Worm (Caenorhabditis elegans) whole organism, L4 larva: ENCODE results near the gene haf-2.

ENCODE experiments used
- F26F4.8 ChIP-seq: fragments of 200-800 bp; sonication (Bioruptor generic); conservative IDR thresholded peaks from 2 replicates; pipeline ENCODE4 v1.3.6; 2022; ENCODE audit warnings: missing genetic modification characterization, missing compliant biosample characterization
- F44E2.7 ChIP-seq: fragments of 200-800 bp; sonication (Bioruptor generic); IDR thresholded peaks from 2 replicates; pipeline ENCODE4 v2.1.2; 2022; ENCODE audit warnings: missing genetic modification characterization, missing compliant biosample characterization
- T26A8.4 ChIP-seq: fragments of 200-800 bp; sonication (Bioruptor generic); IDR thresholded peaks from 2 replicates; pipeline ENCODE4 v1.3.6; 2022; ENCODE audit warnings: missing genetic modification characterization, missing compliant biosample characterization
- Y105C5A.15 ChIP-seq: fragments of 200-800 bp; sonication (Bioruptor generic); IDR thresholded peaks from 2 replicates; pipeline ENCODE4 v1.3.6; 2022; ENCODE audit warnings: missing genetic modification characterization, missing compliant biosample characterization
- aha-1 ChIP-seq: fragments of 150-350 bp; peaks from one replicate; lab custom pipeline; 2014; ENCODE audit warnings: missing biosample characterization, missing genetic modification characterization
- ceh-20 ChIP-seq: fragments of 200-800 bp; sonication (Bioruptor generic); IDR thresholded peaks from 2 replicates; pipeline ENCODE4 v1.3.6; 2022; ENCODE audit warnings: missing genetic modification reagents, missing genetic modification characterization, missing compliant biosample characterization
- ceh-32 ChIP-seq: sonication (generic microtip); optimal IDR thresholded peaks from 2 replicates; lab custom pipeline; 2016; ENCODE audit warnings: mild to moderate bottlenecking, missing genetic modification characterization, missing compliant biosample characterization; ENCODE audit not compliant: poor library complexity
- daf-16 ChIP-seq, 3 experiments: sonication (generic microtip); optimal IDR thresholded peaks; 2 replicates each; lab custom pipeline; 2016 to 2017; ENCODE audit warnings: missing genetic modification characterization in 3 of 3, missing genetic modification reagents in 3 of 3, mild to moderate bottlenecking in 2 of 3, missing compliant biosample characterization in 2 of 3, missing biosample characterization in 1 of 3, moderate library complexity in 1 of 3
- daf-19 ChIP-seq: fragments of 200-800 bp; sonication (Bioruptor generic); conservative IDR thresholded peaks from 2 replicates; pipeline ENCODE4 v1.3.6; 2022; ENCODE audit warnings: missing genetic modification characterization, missing compliant biosample characterization
- daf-8 ChIP-seq: fragments of 200-800 bp; sonication (Bioruptor generic); IDR thresholded peaks from 2 replicates; pipeline ENCODE4 v1.3.6; 2022; ENCODE audit warnings: missing genetic modification characterization, missing compliant biosample characterization
- dmd-6 ChIP-seq: fragments of 200-800 bp; sonication (Bioruptor generic); IDR thresholded peaks from 2 replicates; pipeline ENCODE4 v1.3.6; 2022; ENCODE audit warnings: missing genetic modification reagents, missing genetic modification characterization, missing compliant biosample characterization
- duxl-1 ChIP-seq: sonication (generic microtip); optimal IDR thresholded peaks from 2 replicates; lab custom pipeline; 2016; ENCODE audit warnings: mild to moderate bottlenecking, missing genetic modification characterization, moderate library complexity, missing compliant biosample characterization; ENCODE audit not compliant: poor library complexity
- dve-1 ChIP-seq: sonication (generic microtip); optimal IDR thresholded peaks from 2 replicates; lab custom pipeline; 2017; ENCODE audit warnings: antibody characterized with exemption, mild to moderate bottlenecking, missing genetic modification characterization, missing compliant biosample characterization; ENCODE audit not compliant: insufficient read depth
- fos-1 ChIP-seq: fragments of 150-350 bp; optimal IDR thresholded peaks from 2 replicates; lab custom pipeline; 2014; ENCODE audit warnings: missing biosample characterization, missing genetic modification characterization
- hif-1 ChIP-seq, 2 experiments: sonication (generic microtip); optimal IDR thresholded peaks; 2 replicates each; lab custom pipeline; 2016 to 2017; ENCODE audit warnings: missing compliant biosample characterization in 2 of 2, missing genetic modification characterization in 2 of 2, missing genetic modification reagents in 2 of 2, missing genotype in 2 of 2, mild to moderate bottlenecking in 1 of 2
- hlh-11 ChIP-seq: fragments of 200-800 bp; sonication (Bioruptor generic); optimal IDR thresholded peaks from 2 replicates; lab custom pipeline; 2018; ENCODE audit warnings: mild to moderate bottlenecking, missing genetic modification characterization, missing compliant biosample characterization
- hlh-30 ChIP-seq: sonication (generic microtip); optimal IDR thresholded peaks from 2 replicates; lab custom pipeline; 2017; ENCODE audit warnings: antibody characterized with exemption, mild to moderate bottlenecking, missing genetic modification characterization, missing compliant biosample characterization; ENCODE audit not compliant: insufficient read depth
- hmg-1.1 ChIP-seq: fragments of 200-800 bp; sonication (Bioruptor generic); IDR thresholded peaks from 2 replicates; pipeline ENCODE4 v1.3.6; 2022; ENCODE audit warnings: missing genetic modification reagents, missing genetic modification characterization, missing compliant biosample characterization
- lin-38 ChIP-seq: fragments of 200-800 bp; sonication (Bioruptor generic); IDR thresholded peaks from 2 replicates; pipeline ENCODE4 v1.3.6; 2022; ENCODE audit warnings: missing genetic modification reagents, missing genetic modification characterization, missing compliant biosample characterization
- lsy-2 ChIP-seq, 2 experiments: fragments of 150-350 bp in 1 of 2; sonication (generic microtip) in 1 of 2; optimal IDR thresholded peaks; 2 replicates each; lab custom pipeline; 2014 to 2017; ENCODE audit warnings: missing biosample characterization in 2 of 2, missing genetic modification characterization in 2 of 2
- mdl-1 ChIP-seq, 2 experiments: fragments of 150-350 bp in 1 of 2; sonication (generic microtip) in 1 of 2; optimal IDR thresholded peaks; 2 replicates each; lab custom pipeline; 2014 to 2017; ENCODE audit warnings: missing biosample characterization in 2 of 2, missing genetic modification characterization in 2 of 2
- mep-1 ChIP-seq: fragments of 150-350 bp; sonication (generic microtip); optimal IDR thresholded peaks from 3 replicates; lab custom pipeline; 2014; ENCODE audit warnings: missing biosample characterization, missing genetic modification characterization
- mes-2 ChIP-seq: sonication (generic microtip); optimal IDR thresholded peaks from 2 replicates; lab custom pipeline; 2016; ENCODE audit warnings: missing genotype, mild to moderate bottlenecking, missing genetic modification characterization, missing compliant biosample characterization; ENCODE audit not compliant: poor library complexity, severe bottlenecking
- mxl-3 ChIP-seq: fragments of 200-800 bp; sonication (Bioruptor generic); optimal IDR thresholded peaks from 2 replicates; lab custom pipeline; 2018; ENCODE audit warnings: mild to moderate bottlenecking, missing genetic modification characterization, missing compliant biosample characterization
- nhr-102 ChIP-seq: sonication (generic microtip); optimal IDR thresholded peaks from 2 replicates; lab custom pipeline; 2016; ENCODE audit warnings: mild to moderate bottlenecking, missing genetic modification characterization, moderate library complexity, missing compliant biosample characterization
- nhr-11 ChIP-seq: fragments of 150-350 bp; optimal IDR thresholded peaks from 2 replicates; lab custom pipeline; 2014; ENCODE audit warnings: missing biosample characterization, missing genetic modification characterization
- nhr-25 ChIP-seq: sonication (generic microtip); optimal IDR thresholded peaks from 2 replicates; lab custom pipeline; 2017; ENCODE audit warnings: missing genetic modification characterization, mild to moderate bottlenecking, missing compliant biosample characterization, antibody characterized with exemption, moderate library complexity, borderline replicate concordance; ENCODE audit not compliant: insufficient read depth
- nhr-28 ChIP-seq: fragments of 150-350 bp; optimal IDR thresholded peaks from 2 replicates; lab custom pipeline; 2014; ENCODE audit warnings: missing biosample characterization, missing genetic modification characterization
- nhr-41 ChIP-seq: fragments of 200-800 bp; sonication (Bioruptor generic); IDR thresholded peaks from 2 replicates; pipeline ENCODE4 v1.3.6; 2022; ENCODE audit warnings: missing genetic modification reagents, missing genetic modification characterization, missing compliant biosample characterization
- nhr-48 ChIP-seq: sonication (generic microtip); optimal IDR thresholded peaks from 2 replicates; lab custom pipeline; 2016; ENCODE audit warnings: mild to moderate bottlenecking, missing genetic modification characterization, missing compliant biosample characterization
- nhr-77 ChIP-seq: fragments of 150-350 bp; optimal IDR thresholded peaks from 2 replicates; lab custom pipeline; 2014; ENCODE audit warnings: missing biosample characterization, missing genetic modification characterization
- pha-4 ChIP-seq, 2 experiments: fragments of 150-350 bp in 1 of 2; fragments of 200-800 bp in 1 of 2; sonication (Bioruptor generic) in 1 of 2; IDR thresholded peaks in 1 of 2; optimal IDR thresholded peaks in 1 of 2; 2 replicates each; pipeline versions ENCODE4 v1.3.6 to Lab custom; 2014 to 2022; ENCODE audit warnings: missing genetic modification characterization in 2 of 2, missing genetic modification reagents in 2 of 2, missing biosample characterization in 1 of 2, missing compliant biosample characterization in 1 of 2
- pqm-1 ChIP-seq: sonication (generic microtip); optimal IDR thresholded peaks from 2 replicates; lab custom pipeline; 2017; ENCODE audit warnings: missing biosample characterization, missing genetic modification characterization
- rbr-2 ChIP-seq: sonication (generic microtip); optimal IDR thresholded peaks from 2 replicates; lab custom pipeline; 2016; ENCODE audit warnings: missing genotype, missing genetic modification characterization, missing compliant biosample characterization
- skn-1 ChIP-seq: fragments of 150-350 bp; optimal IDR thresholded peaks from 2 replicates; lab custom pipeline; 2014; ENCODE audit warnings: missing biosample characterization, missing genetic modification characterization
- tra-1 ChIP-seq: fragments of 200-800 bp; sonication (Bioruptor generic); IDR thresholded peaks from 2 replicates; pipeline ENCODE4 v1.3.6; 2022; ENCODE audit warnings: missing genetic modification reagents, missing genetic modification characterization, missing compliant biosample characterization
- unc-62 ChIP-seq, 3 experiments: fragments of 150-350 bp in 1 of 3; sonication (generic microtip); optimal IDR thresholded peaks in 2 of 3; peaks in 1 of 3; 1 replicate in 1 of 3; 2 replicates in 2 of 3; lab custom pipeline; 2014 to 2017; ENCODE audit warnings: missing biosample characterization in 3 of 3, missing genetic modification characterization in 3 of 3, missing genetic modification reagents in 3 of 3, missing genotype in 1 of 3
- zip-2 ChIP-seq: fragments of 150-350 bp; optimal IDR thresholded peaks from 2 replicates; lab custom pipeline; 2014; ENCODE audit warnings: missing biosample characterization, missing genetic modification characterization
- ztf-7 ChIP-seq: fragments of 150-350 bp; optimal IDR thresholded peaks from 2 replicates; lab custom pipeline; 2014; ENCODE audit warnings: missing biosample characterization, missing genetic modification characterization

Gene haf-2

ce11 chrII:7393922-7394689 is 37.9 kb upstream of the haf-2 start (continued):
- TF ChIP-seq nhr-28 (tag; lab: Kevin White, UChicago) (peak; percentile 19), pha-4 (GFP tag; IDR thresholded peaks at IDR 0.05; lab: Robert Waterston, UW) (no peak), pha-4 (tag; optimal IDR thresholded peaks at IDR 0.05; lab: Kevin White, UChicago) (no peak), nhr-25 (tag; lab: Kevin White, UChicago) (no peak), lsy-2 (tag; optimal IDR thresholded peaks at IDR 0.05; lab: Kevin White, UChicago) (peak in 1 of 2 experiments; percentile 5)
- TF ChIP-seq, all 104 proteins: peak for 9

ce11 chrII:7393393-7393792 is 37.2 kb upstream of the haf-2 start:
- peak; percentile 38 for TF ChIP-seq hlh-30
- peak; percentile 28 for TF ChIP-seq mxl-3
- TF ChIP-seq mes-2 (tag; lab: Kevin White, UChicago), result no peak
- peak in 1 of 2 experiments; percentile 63 for TF ChIP-seq unc-62 (GFP tag; optimal IDR thresholded peaks at IDR 0.05 in 1 of 2; lab: Kevin White, UChicago)
- no peak for TF ChIP-seq unc-62 (tag; optimal IDR thresholded peaks at IDR 0.05; lab: Kevin White, UChicago)

ce11 chrII:7392052-7392694 is 35.9 kb upstream of the haf-2 start:
- TF ChIP-seq duxl-1 (tag; lab: Kevin White, UChicago) (no peak), rbr-2 (tag; lab: Kevin White, UChicago) (peak; percentile 44), nhr-48 (tag; lab: Kevin White, UChicago) (peak; percentile 81), dve-1 (tag; lab: Kevin White, UChicago) (peak; percentile 72), pqm-1 (tag; lab: Kevin White, UChicago) (peak; percentile 71), skn-1 (tag; lab: Kevin White, UChicago) (no peak), mdl-1 (tag; optimal IDR thresholded peaks at IDR 0.05; lab: Kevin White, UChicago) (peak; percentile 39 to 77), tra-1 (GFP tag; lab: Robert Waterston, UW) (0 out of 2 replicates have a peak, but pooled peaks have one; percentile 42), nhr-11 (tag; lab: Kevin White, UChicago) (peak; percentile 69), nhr-41 (GFP tag; lab: Robert Waterston, UW) (peak; percentile 67; the same call in 1 of the 2 replicates), Y105C5A.15 (GFP tag; lab: Robert Waterston, UW) (no peak), nhr-28 (tag; lab: Kevin White, UChicago) (peak; percentile 78), nhr-77 (tag; lab: Kevin White, UChicago) (peak; percentile 28), daf-16 (GFP tag; optimal IDR thresholded peaks at IDR 0.05; lab: Kevin White, UChicago) (no peak), daf-16 (tag; optimal IDR thresholded peaks at IDR 0.05; lab: Kevin White, UChicago) (peak; percentile 42), hlh-11 (tag; lab: Kevin White, UChicago) (peak; percentile 85), unc-62 (GFP tag; optimal IDR thresholded peaks at IDR 0.05 in 1 of 2; lab: Kevin White, UChicago) (peak in 1 of 2 experiments; percentile 94), unc-62 (tag; optimal IDR thresholded peaks at IDR 0.05; lab: Kevin White, UChicago) (no peak), daf-8 (GFP tag; lab: Robert Waterston, UW) (no peak), F26F4.8 (GFP tag; lab: Robert Waterston, UW) (no peak), T26A8.4 (peak; percentile 62), fos-1 (tag; lab: Kevin White, UChicago) (no peak), lsy-2 (tag; optimal IDR thresholded peaks at IDR 0.05; lab: Kevin White, UChicago) (peak; percentile 55 to 63), hlh-30 (peak; percentile 44), nhr-102 (tag; lab: Kevin White, UChicago) (no peak), nhr-25 (tag; lab: Kevin White, UChicago) (peak; percentile 86), ceh-32 (tag; lab: Kevin White, UChicago) (no peak), zip-2 (peak; percentile 93), ztf-7 (tag; lab: Kevin White, UChicago) (peak; percentile 50), mep-1 (tag; lab: Kevin White, UChicago) (peak; percentile 75), ceh-20 (GFP tag; lab: Robert Waterston, UW) (peak; percentile 46; the same call in 1 of the 2 replicates), hif-1 (tag; optimal IDR thresholded peaks at IDR 0.05; lab: Kevin White, UChicago) (peak in 1 of 2 experiments; percentile 48), mxl-3 (peak; percentile 71), dmd-6 (peak; percentile 83), hmg-1.1 (peak; percentile 77), F44E2.7 (GFP tag; lab: Robert Waterston, UW) (no peak), aha-1 (tag; lab: Kevin White, UChicago) (peak; percentile 82), daf-19 (GFP tag; lab: Robert Waterston, UW) (0 out of 2 replicates have a peak, but pooled peaks have one; percentile 44), lin-38 (GFP tag; lab: Robert Waterston, UW) (peak; percentile 29; the same call in 1 of the 2 replicates)
